Worm (Caenorhabditis elegans) whole organism, L4 larva: ENCODE results near the gene F48E8.3.

ENCODE experiments used
- F10B5.3 ChIP-seq: sonication (generic microtip); optimal IDR thresholded peaks from 2 replicates; lab custom pipeline; 2016; ENCODE audit warnings: mild to moderate bottlenecking, missing genetic modification characterization, missing compliant biosample characterization
- F37D6.2 ChIP-seq: sonication (generic microtip); optimal IDR thresholded peaks from 2 replicates; lab custom pipeline; 2016; ENCODE audit warnings: mild to moderate bottlenecking, missing genetic modification characterization, missing compliant biosample characterization
- F49E8.2 ChIP-seq: sonication (generic microtip); optimal IDR thresholded peaks from 2 replicates; lab custom pipeline; 2016; ENCODE audit warnings: missing compliant biosample characterization, mild to moderate bottlenecking, missing genetic modification characterization, borderline replicate concordance
- R02D3.7 ChIP-seq: fragments of 150-350 bp; sonication (generic microtip); optimal IDR thresholded peaks from 3 replicates; lab custom pipeline; 2014; ENCODE audit warnings: missing biosample characterization, missing genetic modification characterization
- T20F7.1 ChIP-seq: fragments of 200-800 bp; sonication (Bioruptor generic); optimal IDR thresholded peaks from 2 replicates; lab custom pipeline; 2018; ENCODE audit warnings: mild to moderate bottlenecking, missing genetic modification characterization, missing compliant biosample characterization
- Y48G9A.11 ChIP-seq: fragments of 200-800 bp; sonication (Bioruptor generic); IDR thresholded peaks from 2 replicates; pipeline ENCODE4 v1.3.6; 2022; ENCODE audit warnings: missing genetic modification reagents, missing genetic modification characterization, missing compliant biosample characterization
- Y5F2A.4 ChIP-seq: fragments of 200-800 bp; sonication (Bioruptor generic); optimal IDR thresholded peaks from 2 replicates; lab custom pipeline; 2018; ENCODE audit warnings: mild to moderate bottlenecking, missing genetic modification characterization, missing compliant biosample characterization
- Y75B8A.6 ChIP-seq: fragments of 200-800 bp; sonication (Bioruptor generic); IDR thresholded peaks from 2 replicates; pipeline ENCODE4 v1.3.6; 2022; ENCODE audit warnings: missing genetic modification reagents, missing genetic modification characterization, missing compliant biosample characterization
- ZK337.2 ChIP-seq: fragments of 200-800 bp; sonication (Bioruptor generic); IDR thresholded peaks from 2 replicates; pipeline ENCODE4 v1.3.6; 2022; ENCODE audit warnings: missing genetic modification reagents, missing genetic modification characterization, missing compliant biosample characterization
- aha-1 ChIP-seq: fragments of 150-350 bp; peaks from one replicate; lab custom pipeline; 2014; ENCODE audit warnings: missing biosample characterization, missing genetic modification characterization
- ama-1 ChIP-seq: fragments of 150-350 bp; optimal IDR thresholded peaks from 2 replicates; lab custom pipeline; 2014; ENCODE audit warnings: inconsistent platforms, mixed read lengths
- ceh-20 ChIP-seq: fragments of 200-800 bp; sonication (Bioruptor generic); IDR thresholded peaks from 2 replicates; pipeline ENCODE4 v1.3.6; 2022; ENCODE audit warnings: missing genetic modification reagents, missing genetic modification characterization, missing compliant biosample characterization
- ceh-82 ChIP-seq: sonication (generic microtip); optimal IDR thresholded peaks from 2 replicates; lab custom pipeline; 2017; ENCODE audit warnings: missing biosample characterization, missing genetic modification characterization
- ctbp-1 ChIP-seq: fragments of 200-800 bp; sonication (Bioruptor generic); IDR thresholded peaks from 2 replicates; pipeline ENCODE4 v1.3.6; 2022; ENCODE audit warnings: missing genetic modification reagents, missing genetic modification characterization, missing compliant biosample characterization
- daf-8 ChIP-seq: fragments of 200-800 bp; sonication (Bioruptor generic); IDR thresholded peaks from 2 replicates; pipeline ENCODE4 v1.3.6; 2022; ENCODE audit warnings: missing genetic modification characterization, missing compliant biosample characterization
- dmd-6 ChIP-seq: fragments of 200-800 bp; sonication (Bioruptor generic); IDR thresholded peaks from 2 replicates; pipeline ENCODE4 v1.3.6; 2022; ENCODE audit warnings: missing genetic modification reagents, missing genetic modification characterization, missing compliant biosample characterization
- dpl-1 ChIP-seq: fragments of 150-350 bp; optimal IDR thresholded peaks from 2 replicates; lab custom pipeline; 2014; ENCODE audit warnings: missing biosample characterization, missing genetic modification reagents, missing genetic modification characterization
- dve-1 ChIP-seq: sonication (generic microtip); optimal IDR thresholded peaks from 2 replicates; lab custom pipeline; 2017; ENCODE audit warnings: antibody characterized with exemption, mild to moderate bottlenecking, missing genetic modification characterization, missing compliant biosample characterization; ENCODE audit not compliant: insufficient read depth
- fkh-10 ChIP-seq: fragments of 150-350 bp; optimal IDR thresholded peaks from 2 replicates; lab custom pipeline; 2014; ENCODE audit warnings: missing biosample characterization, missing genetic modification reagents, missing genetic modification characterization
- hif-1 ChIP-seq, 2 experiments: sonication (generic microtip); optimal IDR thresholded peaks; 2 replicates each; lab custom pipeline; 2016 to 2017; ENCODE audit warnings: missing compliant biosample characterization in 2 of 2, missing genetic modification characterization in 2 of 2, missing genetic modification reagents in 2 of 2, missing genotype in 2 of 2, mild to moderate bottlenecking in 1 of 2
- hlh-11 ChIP-seq: fragments of 200-800 bp; sonication (Bioruptor generic); optimal IDR thresholded peaks from 2 replicates; lab custom pipeline; 2018; ENCODE audit warnings: mild to moderate bottlenecking, missing genetic modification characterization, missing compliant biosample characterization
- hlh-30 ChIP-seq: sonication (generic microtip); optimal IDR thresholded peaks from 2 replicates; lab custom pipeline; 2017; ENCODE audit warnings: antibody characterized with exemption, mild to moderate bottlenecking, missing genetic modification characterization, missing compliant biosample characterization; ENCODE audit not compliant: insufficient read depth
- hmg-1.1 ChIP-seq: fragments of 200-800 bp; sonication (Bioruptor generic); IDR thresholded peaks from 2 replicates; pipeline ENCODE4 v1.3.6; 2022; ENCODE audit warnings: missing genetic modification reagents, missing genetic modification characterization, missing compliant biosample characterization
- lin-1 ChIP-seq: fragments of 200-800 bp; sonication (Bioruptor generic); IDR thresholded peaks from 2 replicates; pipeline ENCODE4 v1.3.6; 2022; ENCODE audit warnings: missing genetic modification reagents, missing genetic modification characterization, missing compliant biosample characterization
- lin-38 ChIP-seq: fragments of 200-800 bp; sonication (Bioruptor generic); IDR thresholded peaks from 2 replicates; pipeline ENCODE4 v1.3.6; 2022; ENCODE audit warnings: missing genetic modification reagents, missing genetic modification characterization, missing compliant biosample characterization
- lir-3 ChIP-seq: sonication (generic microtip); optimal IDR thresholded peaks from 2 replicates; lab custom pipeline; 2016; ENCODE audit warnings: mild to moderate bottlenecking, missing genetic modification characterization, missing compliant biosample characterization
- lsy-2 ChIP-seq, 2 experiments: fragments of 150-350 bp in 1 of 2; sonication (generic microtip) in 1 of 2; optimal IDR thresholded peaks; 2 replicates each; lab custom pipeline; 2014 to 2017; ENCODE audit warnings: missing biosample characterization in 2 of 2, missing genetic modification characterization in 2 of 2
- mdl-1 ChIP-seq, 2 experiments: fragments of 150-350 bp in 1 of 2; sonication (generic microtip) in 1 of 2; optimal IDR thresholded peaks; 2 replicates each; lab custom pipeline; 2014 to 2017; ENCODE audit warnings: missing biosample characterization in 2 of 2, missing genetic modification characterization in 2 of 2
- mes-2 ChIP-seq: sonication (generic microtip); optimal IDR thresholded peaks from 2 replicates; lab custom pipeline; 2016; ENCODE audit warnings: missing genotype, mild to moderate bottlenecking, missing genetic modification characterization, missing compliant biosample characterization; ENCODE audit not compliant: poor library complexity, severe bottlenecking
- mxl-2 ChIP-seq: fragments of 200-800 bp; sonication (Bioruptor generic); conservative IDR thresholded peaks from 2 replicates; pipeline ENCODE4 v1.3.6; 2022; ENCODE audit warnings: missing genetic modification reagents, missing genetic modification characterization, missing compliant biosample characterization
- mxl-3 ChIP-seq: fragments of 200-800 bp; sonication (Bioruptor generic); optimal IDR thresholded peaks from 2 replicates; lab custom pipeline; 2018; ENCODE audit warnings: mild to moderate bottlenecking, missing genetic modification characterization, missing compliant biosample characterization
- nhr-237 ChIP-seq: sonication (generic microtip); optimal IDR thresholded peaks from 2 replicates; lab custom pipeline; 2017; ENCODE audit warnings: missing biosample characterization, missing genetic modification characterization
- nhr-25 ChIP-seq: sonication (generic microtip); optimal IDR thresholded peaks from 2 replicates; lab custom pipeline; 2017; ENCODE audit warnings: missing genetic modification characterization, mild to moderate bottlenecking, missing compliant biosample characterization, antibody characterized with exemption, moderate library complexity, borderline replicate concordance; ENCODE audit not compliant: insufficient read depth
- nhr-28 ChIP-seq: fragments of 150-350 bp; optimal IDR thresholded peaks from 2 replicates; lab custom pipeline; 2014; ENCODE audit warnings: missing biosample characterization, missing genetic modification characterization
- nhr-76 ChIP-seq: fragments of 150-350 bp; optimal IDR thresholded peaks from 2 replicates; lab custom pipeline; 2014; ENCODE audit warnings: missing biosample characterization, missing genetic modification characterization
- nhr-77 ChIP-seq: fragments of 150-350 bp; optimal IDR thresholded peaks from 2 replicates; lab custom pipeline; 2014; ENCODE audit warnings: missing biosample characterization, missing genetic modification characterization
- php-3 ChIP-seq: fragments of 200-800 bp; sonication (Bioruptor generic); IDR thresholded peaks from 2 replicates; pipeline ENCODE4 v1.3.6; 2022; ENCODE audit warnings: missing genetic modification reagents, missing genetic modification characterization, missing compliant biosample characterization
- pqm-1 ChIP-seq: sonication (generic microtip); optimal IDR thresholded peaks from 2 replicates; lab custom pipeline; 2017; ENCODE audit warnings: missing biosample characterization, missing genetic modification characterization
- rbr-2 ChIP-seq: sonication (generic microtip); optimal IDR thresholded peaks from 2 replicates; lab custom pipeline; 2016; ENCODE audit warnings: missing genotype, missing genetic modification characterization, missing compliant biosample characterization
- skn-1 ChIP-seq: fragments of 150-350 bp; optimal IDR thresholded peaks from 2 replicates; lab custom pipeline; 2014; ENCODE audit warnings: missing biosample characterization, missing genetic modification characterization
- unc-62 ChIP-seq, 3 experiments: fragments of 150-350 bp in 1 of 3; sonication (generic microtip); optimal IDR thresholded peaks in 2 of 3; peaks in 1 of 3; 1 replicate in 1 of 3; 2 replicates in 2 of 3; lab custom pipeline; 2014 to 2017; ENCODE audit warnings: missing biosample characterization in 3 of 3, missing genetic modification characterization in 3 of 3, missing genetic modification reagents in 3 of 3, missing genotype in 1 of 3
- zfp-2 ChIP-seq: sonication (generic microtip); optimal IDR thresholded peaks from 2 replicates; lab custom pipeline; 2016; ENCODE audit warnings: mild to moderate bottlenecking, missing genetic modification characterization, missing compliant biosample characterization
- zfp-3 ChIP-seq: fragments of 200-800 bp; sonication (Bioruptor generic); conservative IDR thresholded peaks from 2 replicates; pipeline ENCODE4 v1.3.6; 2022; ENCODE audit warnings: missing genetic modification reagents, missing genetic modification characterization, missing compliant biosample characterization

F48E8.3 gene

DNA sequence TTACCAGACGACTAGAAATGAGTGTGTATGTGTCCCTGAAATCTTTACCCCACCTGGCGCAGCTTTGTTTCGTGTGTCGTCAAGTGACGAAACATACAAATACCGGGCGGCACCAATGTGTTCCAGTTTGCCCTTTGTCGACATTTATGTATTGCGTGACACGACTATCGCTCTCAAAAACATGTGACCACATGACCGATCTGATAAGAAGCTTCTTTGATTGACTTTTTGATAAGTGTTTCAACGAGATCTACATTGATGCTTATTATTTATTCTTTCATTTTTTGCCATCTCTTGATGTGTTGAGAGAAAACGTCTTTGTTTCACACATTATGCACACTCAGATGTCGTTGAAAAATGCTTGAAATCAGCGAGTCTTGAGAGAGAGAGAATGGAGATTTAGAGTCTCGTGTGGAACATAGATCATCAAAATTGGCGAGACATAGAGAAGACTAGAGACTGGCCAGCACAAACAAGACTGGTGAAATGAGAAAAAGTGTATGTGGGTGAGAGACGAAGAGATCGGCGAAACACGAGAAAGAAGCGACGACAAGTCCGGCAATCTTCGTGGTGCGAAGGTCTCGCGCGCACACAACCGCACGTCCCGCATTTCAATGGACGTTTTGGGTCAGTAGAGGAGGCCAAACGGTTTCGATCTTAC is 41.9 kb downstream of the F48E8.3 start (continued):
- TF ChIP-seq nhr-237 (tag; lab: Kevin White, UChicago): no peak
- peak; percentile 92 for TF ChIP-seq dve-1 (tag; lab: Kevin White, UChicago)
- peak; percentile 58 for TF ChIP-seq mxl-3
- TF ChIP-seq Y5F2A.4 (GFP tag; lab: Kevin White, UChicago): no peak

DNA sequence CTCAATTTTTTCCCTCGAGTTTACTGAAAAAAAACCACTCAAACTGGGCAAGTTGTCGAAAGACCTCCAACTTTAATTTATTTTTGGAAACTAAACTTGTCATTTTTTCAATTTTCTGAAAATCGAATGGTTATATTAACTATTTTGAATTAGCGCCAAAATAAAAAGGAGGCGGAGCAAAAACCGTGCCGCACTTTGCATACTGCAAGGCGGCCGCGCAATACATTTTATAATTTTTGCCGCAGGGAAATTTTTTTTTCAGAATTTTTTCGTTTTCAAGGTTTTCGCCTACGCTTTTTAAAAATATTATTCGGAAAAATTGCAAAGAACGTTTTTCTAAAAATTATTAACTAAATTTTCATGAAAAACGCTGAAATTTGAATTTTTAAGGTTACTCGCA is 42.5 kb downstream of the F48E8.3 start:
- TF ChIP-seq F49E8.2 (tag; lab: Kevin White, UChicago) (peak; percentile 30), mes-2 (tag; lab: Kevin White, UChicago) (peak; percentile 37), Y48G9A.11 (GFP tag; lab: Robert Waterston, UW) (peak; percentile 81), lin-38 (peak; percentile 25), lsy-2 (tag; optimal IDR thresholded peaks at IDR 0.05; lab: Kevin White, UChicago) (no peak), ceh-20 (no peak), aha-1 (tag; lab: Kevin White, UChicago) (peak; percentile 68)
- TF ChIP-seq, all 104 proteins: peak for 5

DNA sequence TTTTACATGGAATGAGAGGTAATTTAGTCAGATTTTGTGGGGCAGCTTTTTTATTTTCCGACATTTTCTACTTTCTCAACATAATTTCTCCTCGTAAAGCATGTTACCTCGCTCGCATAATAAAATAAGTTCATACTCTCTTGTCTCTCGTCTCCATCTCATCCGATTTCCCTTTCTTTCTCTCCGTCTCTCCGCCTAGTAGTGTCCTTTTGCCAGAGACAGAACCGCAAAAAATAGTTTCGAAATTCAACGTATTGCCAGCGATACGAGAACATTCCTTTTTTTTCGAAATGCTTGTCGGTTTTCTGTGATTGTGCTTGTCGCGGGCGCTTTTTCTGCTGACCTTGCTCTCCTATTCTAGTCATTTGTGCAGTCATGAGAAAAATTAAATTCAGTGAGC is 43.0 kb downstream of the F48E8.3 start:
- TF ChIP-seq daf-8: no peak
- peak; percentile 83 for TF ChIP-seq ama-1 (lab: Kevin White, UChicago)
- TF ChIP-seq hmg-1.1 (GFP tag; lab: Robert Waterston, UW): peak; percentile 36; the same call in 1 of the 2 replicates
- peak; percentile 19 for TF ChIP-seq T20F7.1
- peak in 1 of 2 experiments; percentile 75 for TF ChIP-seq lsy-2 (tag; optimal IDR thresholded peaks at IDR 0.05; lab: Kevin White, UChicago)
- TF ChIP-seq dpl-1 (GFP tag; lab: Kevin White, UChicago): peak; percentile 44
- TF ChIP-seq nhr-76 (tag; lab: Kevin White, UChicago): no peak
- peak; percentile 35 for TF ChIP-seq mxl-3
- no peak for TF ChIP-seq Y75B8A.6 (GFP tag; lab: Robert Waterston, UW)
- no peak for TF ChIP-seq nhr-77
- no peak for TF ChIP-seq zfp-2 (tag; lab: Kevin White, UChicago)
- TF ChIP-seq mdl-1 (tag; optimal IDR thresholded peaks at IDR 0.05; lab: Kevin White, UChicago): peak in 1 of 2 experiments; percentile 41
- TF ChIP-seq aha-1 (tag; lab: Kevin White, UChicago): peak; percentile 54
- no peak for TF ChIP-seq mxl-2 (GFP tag; lab: Robert Waterston, UW)
- peak; percentile 52 for TF ChIP-seq hlh-30
- TF ChIP-seq ctbp-1 (GFP tag; lab: Robert Waterston, UW): peak; percentile 43; the same call in 1 of the 2 replicates
- 0 out of 2 replicates have a peak, but pooled peaks have one; percentile 7 for TF ChIP-seq zfp-3 (GFP tag; lab: Robert Waterston, UW)
- TF ChIP-seq Y5F2A.4 (GFP tag; lab: Kevin White, UChicago): no peak
- no peak for TF ChIP-seq lir-3
- peak; percentile 46 for TF ChIP-seq mes-2 (tag; lab: Kevin White, UChicago)
- 0 out of 2 replicates have a peak, but pooled peaks have one; percentile 40 for TF ChIP-seq php-3
- TF ChIP-seq hif-1 (tag; optimal IDR thresholded peaks at IDR 0.05; lab: Kevin White, UChicago): peak in 1 of 2 experiments; percentile 14
- TF ChIP-seq fkh-10 (GFP tag; lab: Kevin White, UChicago): peak; percentile 30
- TF ChIP-seq R02D3.7: no peak
- TF ChIP-seq nhr-25 (tag; lab: Kevin White, UChicago): peak; percentile 56
- TF ChIP-seq unc-62 (GFP tag; optimal IDR thresholded peaks at IDR 0.05 in 1 of 2; lab: Kevin White, UChicago): no peak
- no peak for TF ChIP-seq unc-62 (tag; optimal IDR thresholded peaks at IDR 0.05; lab: Kevin White, UChicago)
- TF ChIP-seq dve-1 (tag; lab: Kevin White, UChicago): peak; percentile 77
- TF ChIP-seq ceh-82 (tag; lab: Kevin White, UChicago): no peak
- TF ChIP-seq hlh-11 (tag; lab: Kevin White, UChicago): peak; percentile 66
- no peak for TF ChIP-seq F37D6.2 (tag; lab: Kevin White, UChicago)
- TF ChIP-seq rbr-2 (tag; lab: Kevin White, UChicago): peak; percentile 36
- TF ChIP-seq skn-1 (tag; lab: Kevin White, UChicago): no peak
- TF ChIP-seq F10B5.3 (tag; lab: Kevin White, UChicago): no peak
- peak; percentile 43 for TF ChIP-seq nhr-28 (tag; lab: Kevin White, UChicago)
- TF ChIP-seq dmd-6 (GFP tag; lab: Robert Waterston, UW): peak; percentile 13; the same call in 1 of the 2 replicates
- peak; percentile 31 for TF ChIP-seq pqm-1 (tag; lab: Kevin White, UChicago)
- TF ChIP-seq lin-1: peak; percentile 50; the same call in 1 of the 2 replicates
- no peak for TF ChIP-seq ZK337.2 (GFP tag; lab: Robert Waterston, UW)
